Worm (Caenorhabditis elegans): ENCODE results near the gene srbc-42.

DNA sequence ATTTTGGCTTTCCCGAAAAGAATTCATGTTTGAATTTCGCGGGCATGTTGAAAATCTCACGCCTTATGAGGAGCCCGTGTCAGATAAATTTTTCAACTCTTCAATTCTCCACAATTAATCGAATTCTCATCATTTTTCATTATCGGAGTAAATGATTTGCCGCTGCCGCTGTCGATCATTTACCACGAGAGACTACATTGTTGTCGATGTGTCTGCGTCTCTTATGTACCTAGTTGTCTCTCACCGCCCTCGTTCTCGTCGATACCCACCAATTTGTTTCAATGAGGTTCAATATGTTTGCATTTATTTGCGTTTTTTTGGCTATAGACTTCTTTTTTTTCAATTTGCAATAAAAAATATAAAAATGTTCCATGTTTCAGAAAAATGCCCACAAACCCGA is 1.1 kb upstream of the srbc-42 start, which contains the start of gene nhr-13:
- TF ChIP-seq dao-5 (tag; optimal IDR thresholded peaks at IDR 0.05) (no peak), him-1 (tag; optimal IDR thresholded peaks at IDR 0.05) (no peak), W03F9.2 (tag; optimal IDR thresholded peaks at IDR 0.05) (no peak)
